Worm (Caenorhabditis elegans): ENCODE results near the gene T25E12.16.

Gene T25E12.16

ce11 chrV:16747031-16747672 is 13.6 kb upstream of the T25E12.16 start, which contains the start of gene dkf-2:
dkf-2 (plus strand) TSS chrV:16747622.
- TF ChIP-seq klf-2 (GFP tag; conservative IDR thresholded peaks at IDR 0.05) (no peak), med-1 (GFP tag; optimal IDR thresholded peaks at IDR 0.05; ENCODE audit: insufficient read depth) (no peak), T22C8.4 (GFP tag; IDR thresholded peaks at IDR 0.05) (no peak), ref-1 (GFP tag; conservative IDR thresholded peaks at IDR 0.05) (no peak), ztf-23 (GFP tag; IDR thresholded peaks at IDR 0.05) (no peak), cog-1 (tag; optimal IDR thresholded peaks at IDR 0.05) (no peak), tab-1 (GFP tag; IDR thresholded peaks at IDR 0.05) (no peak), flt-1 (GFP tag; IDR thresholded peaks at IDR 0.05) (no peak)

ce11 chrV:16746231-16746990 is 12.8 kb upstream of the T25E12.16 start, which contains the start of gene gyg-2:
gyg-2 (minus strand) TSS chrV:16746258.
- TF ChIP-seq med-1 (GFP tag; optimal IDR thresholded peaks at IDR 0.05; ENCODE audit: insufficient read depth) (no peak), ztf-29 (GFP tag; IDR thresholded peaks at IDR 0.05) (no peak), ztf-23 (GFP tag; IDR thresholded peaks at IDR 0.05) (no peak), flt-1 (GFP tag; IDR thresholded peaks at IDR 0.05) (no peak), ref-1 (GFP tag; conservative IDR thresholded peaks at IDR 0.05) (no peak), klf-2 (GFP tag; conservative IDR thresholded peaks at IDR 0.05) (no peak), tab-1 (GFP tag; IDR thresholded peaks at IDR 0.05) (no peak), cog-1 (tag; optimal IDR thresholded peaks at IDR 0.05) (no peak)

ce11 chrV:16745214-16745613 is 11.6 kb upstream of the T25E12.16 start:
- TF ChIP-seq cog-1 (tag; optimal IDR thresholded peaks at IDR 0.05) (no peak), med-1 (GFP tag; optimal IDR thresholded peaks at IDR 0.05; ENCODE audit: insufficient read depth) (no peak), klf-2 (GFP tag; conservative IDR thresholded peaks at IDR 0.05) (no peak), ztf-29 (GFP tag; IDR thresholded peaks at IDR 0.05) (no peak), flt-1 (GFP tag; IDR thresholded peaks at IDR 0.05) (no peak)

ce11 chrV:16744783-16745182 is 11.2 kb upstream of the T25E12.16 start:
- TF ChIP-seq cog-1 (tag; optimal IDR thresholded peaks at IDR 0.05) (no peak), ref-1 (GFP tag; conservative IDR thresholded peaks at IDR 0.05) (no peak), flt-1 (GFP tag; IDR thresholded peaks at IDR 0.05) (no peak), T22C8.4 (GFP tag; IDR thresholded peaks at IDR 0.05) (no peak), tab-1 (GFP tag; IDR thresholded peaks at IDR 0.05) (no peak), ztf-23 (GFP tag; IDR thresholded peaks at IDR 0.05) (no peak), med-1 (GFP tag; optimal IDR thresholded peaks at IDR 0.05; ENCODE audit: insufficient read depth) (no peak), ztf-29 (GFP tag; IDR thresholded peaks at IDR 0.05) (no peak), klf-2 (GFP tag; conservative IDR thresholded peaks at IDR 0.05) (no peak)

- TF ChIP-seq T22C8.4 (GFP tag; IDR thresholded peaks at IDR 0.05), result no peak
- TF ChIP-seq cog-1 (tag; optimal IDR thresholded peaks at IDR 0.05), result no peak
- no peak for TF ChIP-seq med-1 (GFP tag; optimal IDR thresholded peaks at IDR 0.05; ENCODE audit: insufficient read depth)
Measured at ce11 chrV:16742123-16742522, 8.5 kb upstream of the T25E12.16 start, which contains the start of gene T25E12.6. T25E12.6 (plus strand) TSS chrV:16742423.

- no peak for TF ChIP-seq med-1 (GFP tag; optimal IDR thresholded peaks at IDR 0.05; ENCODE audit: insufficient read depth)
- no peak for TF ChIP-seq T22C8.4 (GFP tag; IDR thresholded peaks at IDR 0.05)
- no peak for TF ChIP-seq ref-1 (GFP tag; conservative IDR thresholded peaks at IDR 0.05)
- TF ChIP-seq flt-1 (GFP tag; IDR thresholded peaks at IDR 0.05), result no peak
- TF ChIP-seq ztf-23 (GFP tag; IDR thresholded peaks at IDR 0.05), result no peak
- no peak for TF ChIP-seq ztf-29 (GFP tag; IDR thresholded peaks at IDR 0.05)
Measured at ce11 chrV:16739100-16739499, 5.5 kb upstream of the T25E12.16 start, which contains the start of the genes clec-29 and clec-39. clec-29 (minus strand) TSS chrV:16739200. clec-39 (plus strand) TSS chrV:16739268.

ce11 chrV:16735518-16735917 is 1.9 kb upstream of the T25E12.16 start, which contains the start of the genes clec-38 and clec-34:
clec-38 (minus strand) TSS chrV:16735618.
clec-34 (plus strand) TSS chrV:16735765.
- TF ChIP-seq ztf-23 (GFP tag; IDR thresholded peaks at IDR 0.05) (no peak), tab-1 (GFP tag; IDR thresholded peaks at IDR 0.05) (no peak), ztf-29 (GFP tag; IDR thresholded peaks at IDR 0.05) (no peak), flt-1 (GFP tag; IDR thresholded peaks at IDR 0.05) (no peak), T22C8.4 (GFP tag; IDR thresholded peaks at IDR 0.05) (no peak), klf-2 (GFP tag; conservative IDR thresholded peaks at IDR 0.05) (no peak), cog-1 (tag; optimal IDR thresholded peaks at IDR 0.05) (no peak), ref-1 (GFP tag; conservative IDR thresholded peaks at IDR 0.05) (no peak), med-1 (GFP tag; optimal IDR thresholded peaks at IDR 0.05; ENCODE audit: insufficient read depth) (no peak)

- TF ChIP-seq tab-1 (GFP tag; IDR thresholded peaks at IDR 0.05), result no peak
- TF ChIP-seq ztf-29 (GFP tag; IDR thresholded peaks at IDR 0.05), result no peak
- no peak for TF ChIP-seq flt-1 (GFP tag; IDR thresholded peaks at IDR 0.05)
- TF ChIP-seq T22C8.4 (GFP tag; IDR thresholded peaks at IDR 0.05), result no peak
- no peak for TF ChIP-seq med-1 (GFP tag; optimal IDR thresholded peaks at IDR 0.05; ENCODE audit: insufficient read depth)
- TF ChIP-seq ref-1 (GFP tag; conservative IDR thresholded peaks at IDR 0.05), result no peak
- TF ChIP-seq cog-1 (tag; optimal IDR thresholded peaks at IDR 0.05), result no peak
- no peak for TF ChIP-seq klf-2 (GFP tag; conservative IDR thresholded peaks at IDR 0.05)
- TF ChIP-seq ztf-23 (GFP tag; IDR thresholded peaks at IDR 0.05), result no peak
Measured at ce11 chrV:16731600-16731999, 2.0 kb downstream of the T25E12.16 start, which contains the start of gene srz-100. srz-100 (plus strand) TSS chrV:16731900.

ce11 chrV:16729961-16730360 is 3.6 kb downstream of the T25E12.16 start, which contains the start of gene srz-99:
srz-99 (plus strand) TSS chrV:16730261.
- TF ChIP-seq flt-1 (GFP tag; IDR thresholded peaks at IDR 0.05), result no peak
- no peak for TF ChIP-seq tab-1 (GFP tag; IDR thresholded peaks at IDR 0.05)
- TF ChIP-seq med-1 (GFP tag; optimal IDR thresholded peaks at IDR 0.05; ENCODE audit: insufficient read depth), result no peak
- no peak for TF ChIP-seq cog-1 (tag; optimal IDR thresholded peaks at IDR 0.05)
- no peak for TF ChIP-seq klf-2 (GFP tag; conservative IDR thresholded peaks at IDR 0.05)
- no peak for TF ChIP-seq ref-1 (GFP tag; conservative IDR thresholded peaks at IDR 0.05)
- TF ChIP-seq ztf-23 (GFP tag; IDR thresholded peaks at IDR 0.05), result no peak
